Fruit fly (Drosophila melanogaster): ENCODE measurements around the gene CG34117.

The CG34117 gene

DNA sequence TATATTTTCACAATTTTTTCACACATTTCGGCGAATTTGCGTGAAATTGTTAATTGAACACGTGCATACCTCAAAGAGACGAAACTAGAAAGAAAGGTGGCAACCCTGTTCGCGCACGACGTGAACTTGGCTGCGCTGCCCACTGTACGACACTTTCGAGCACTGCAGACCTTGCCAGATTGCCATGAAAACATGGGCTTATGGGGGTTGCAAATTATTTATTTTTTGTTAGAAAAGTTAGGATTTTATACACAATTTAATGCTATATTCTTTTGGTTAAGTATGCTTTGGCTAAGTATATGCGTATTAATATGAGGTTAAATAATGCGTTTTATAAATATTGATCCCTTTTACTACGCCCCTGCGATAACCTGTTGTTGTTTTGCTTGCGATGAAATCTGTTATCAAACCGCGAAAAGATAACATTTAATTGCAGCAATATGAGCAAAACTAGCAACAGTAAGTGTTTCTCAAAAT, 1.3 kb upstream of the CG34117 start, which contains the start of the genes RpL34b and CG8132 (continued):
- TF ChIP-seq CG10669 (GFP tag; optimal IDR thresholded peaks at IDR 0.05) (peak; percentile 84), CG8632 (GFP tag; optimal IDR thresholded peaks at IDR 0.05) (peak; percentile 86), Hr39 (GFP tag; optimal IDR thresholded peaks at IDR 0.05) (peak; percentile 95), fd59A (GFP tag; optimal IDR thresholded peaks at IDR 0.05) (peak; percentile 79), CG3032 (tag; optimal IDR thresholded peaks at IDR 0.05) (peak; percentile 96), CG6808 (GFP tag; optimal IDR thresholded peaks at IDR 0.05) (peak; percentile 84), CG11902 (GFP tag; optimal IDR thresholded peaks at IDR 0.05) (peak; percentile 90), CG8119 (GFP tag; IDR thresholded peaks at IDR 0.05) (peak; percentile 86)

- TF ChIP-seq CG16779 (tag; optimal IDR thresholded peaks at IDR 0.05): no peak
- no peak for TF ChIP-seq Hr4 (GFP tag; optimal IDR thresholded peaks at IDR 0.05)
- no peak for TF ChIP-seq achi (GFP tag; optimal IDR thresholded peaks at IDR 0.05)
These were observed 779 bp downstream of the CG34117 start for dm6 chr3R:9399074-9399473.

- TF ChIP-seq CG10669 (GFP tag; optimal IDR thresholded peaks at IDR 0.05): no peak
These were observed 2.0 kb downstream of the CG34117 start, which contains the start of gene Or85f for dm6 chr3R:9397890-9398289. Gene Or85f, plus strand, starts transcription at chr3R:9398190.

- TF ChIP-seq CG6163 (GFP tag; IDR thresholded peaks at IDR 0.05) (0 out of 3 replicates have a peak, but pooled peaks have one; percentile 32), CG32006 (GFP tag; optimal IDR thresholded peaks at IDR 0.05) (no peak), eg (GFP tag; IDR thresholded peaks at IDR 0.05) (0 out of 3 replicates have a peak, but pooled peaks have one; percentile 22), fkh (GFP tag; optimal IDR thresholded peaks at IDR 0.05) (peak; percentile 6)
These were observed 3.9 kb downstream of the CG34117 start for dm6 chr3R:9395998-9396397.

DNA sequence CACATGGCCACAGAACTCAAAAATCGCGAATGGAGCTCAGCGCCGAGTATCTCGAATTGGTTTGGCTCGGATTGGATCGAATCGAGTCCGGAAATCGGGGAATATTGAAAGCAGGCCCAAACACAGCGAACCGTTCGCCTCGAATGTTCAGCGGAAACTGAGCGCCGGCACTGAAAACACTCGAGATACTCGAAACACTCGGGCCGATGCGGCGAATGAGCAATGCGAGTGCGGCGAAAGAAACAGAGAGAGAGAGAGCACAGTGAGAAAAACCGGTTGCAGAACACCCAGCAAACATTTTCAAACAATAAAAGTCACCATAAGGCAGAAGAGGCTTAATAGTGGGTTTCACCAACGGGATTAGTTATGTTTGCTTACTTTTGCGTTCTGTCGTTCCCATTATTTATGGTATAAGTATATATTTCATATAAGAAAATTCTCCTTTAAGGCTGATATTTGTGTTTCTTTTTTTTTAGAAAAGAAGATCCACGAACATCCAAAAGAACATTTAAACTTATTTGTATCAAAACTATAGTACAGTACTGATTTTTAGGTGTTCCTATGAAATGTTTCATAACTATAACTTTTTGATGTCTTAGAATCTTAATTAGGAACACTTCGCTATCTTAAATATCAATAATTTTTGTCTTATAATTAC, 5.3 kb downstream of the CG34117 start, which contains the start of gene FER:
TSS of gene FER (minus strand) at position 162 of the 658 bp plus-strand sequence.
- peak; percentile 71 for TF ChIP-seq CG6163 (GFP tag; IDR thresholded peaks at IDR 0.05)
- TF ChIP-seq net (GFP tag; optimal IDR thresholded peaks at IDR 0.05): no peak
- TF ChIP-seq Met (GFP tag; optimal IDR thresholded peaks at IDR 0.05): no peak
- TF ChIP-seq fd59A (GFP tag; optimal IDR thresholded peaks at IDR 0.05): no peak
- TF ChIP-seq spab (GFP tag; optimal IDR thresholded peaks at IDR 0.05): peak; percentile 16
- TF ChIP-seq CG6854 (GFP tag; optimal IDR thresholded peaks at IDR 0.05): peak; percentile 83
- TF ChIP-seq CG32006 (GFP tag; optimal IDR thresholded peaks at IDR 0.05): no peak
- peak; percentile 34 for TF ChIP-seq CG16779 (tag; optimal IDR thresholded peaks at IDR 0.05)
- TF ChIP-seq achi (GFP tag; optimal IDR thresholded peaks at IDR 0.05): peak; percentile 8
- TF ChIP-seq CG11762 (GFP tag; optimal IDR thresholded peaks at IDR 0.05; ENCODE audit: insufficient read depth): no peak
- no peak for TF ChIP-seq Ets96B (tag; optimal IDR thresholded peaks at IDR 0.05)
- no peak for TF ChIP-seq Eip93F (GFP tag; optimal IDR thresholded peaks at IDR 0.05)
- TF ChIP-seq ss (GFP tag; optimal IDR thresholded peaks at IDR 0.05): peak; percentile 9 to 59
- peak; percentile 71; the same call in 2 of the 3 replicates for TF ChIP-seq eg (GFP tag; IDR thresholded peaks at IDR 0.05)
- TF ChIP-seq esn (GFP tag; optimal IDR thresholded peaks at IDR 0.05): peak; percentile 17
- TF ChIP-seq CG7368 (GFP tag; optimal IDR thresholded peaks at IDR 0.05): no peak
- peak; percentile 8 for TF ChIP-seq CG6276 (GFP tag; optimal IDR thresholded peaks at IDR 0.05)
- TF ChIP-seq CG15336 (GFP tag; IDR thresholded peaks at IDR 0.05): peak; percentile 48; the same call in 1 of the 2 replicates
- no peak for TF ChIP-seq CG8319 (GFP tag; optimal IDR thresholded peaks at IDR 0.05)
- TF ChIP-seq Hr39 (GFP tag; optimal IDR thresholded peaks at IDR 0.05): no peak
- TF ChIP-seq CG3032 (tag; optimal IDR thresholded peaks at IDR 0.05): peak; percentile 25
- TF ChIP-seq topi (GFP tag; optimal IDR thresholded peaks at IDR 0.05): peak; percentile 18
- TF ChIP-seq lz (GFP tag; optimal IDR thresholded peaks at IDR 0.05): peak; percentile 6
- TF ChIP-seq Eip78C (GFP tag): peak; percentile 67
- TF ChIP-seq Sox102F (GFP tag; optimal IDR thresholded peaks at IDR 0.05): peak; percentile 13
- TF ChIP-seq CG4318 (GFP tag; optimal IDR thresholded peaks at IDR 0.05): no peak
- no peak for TF ChIP-seq CG10631 (GFP tag; optimal IDR thresholded peaks at IDR 0.05)
- peak; percentile 39 for TF ChIP-seq dsx (GFP tag; optimal IDR thresholded peaks at IDR 0.05; ENCODE audit: poor library complexity, severe bottlenecking)
- no peak for TF ChIP-seq Ets21C (GFP tag; optimal IDR thresholded peaks at IDR 0.05)
- TF ChIP-seq acj6 (GFP tag; optimal IDR thresholded peaks at IDR 0.05): no peak
- TF ChIP-seq Sox14 (GFP tag; optimal IDR thresholded peaks at IDR 0.05): no peak
- no peak for TF ChIP-seq dac (GFP tag; optimal IDR thresholded peaks at IDR 0.05)
- peak; percentile 28 for TF ChIP-seq Hr4 (GFP tag; optimal IDR thresholded peaks at IDR 0.05)
- TF ChIP-seq CG11902 (GFP tag; optimal IDR thresholded peaks at IDR 0.05): no peak
- TF ChIP-seq cyc (GFP tag; optimal IDR thresholded peaks at IDR 0.05): peak; percentile 17
